Worm (Caenorhabditis elegans) whole organism, L4/young adult: ENCODE measurements around the gene srx-112.

Experiments used
- W03F9.2 ChIP-seq: fragments of 150-350 bp; optimal IDR thresholded peaks from 2 replicates; lab custom pipeline; 2014; ENCODE audit warnings: missing biosample characterization, missing genetic modification characterization
- dao-5 ChIP-seq: sonication (generic microtip); optimal IDR thresholded peaks from 2 replicates; lab custom pipeline; 2016; ENCODE audit warnings: missing genotype, missing genetic modification characterization, moderate library complexity, missing compliant biosample characterization
- him-1 ChIP-seq: sonication (generic microtip); optimal IDR thresholded peaks from 2 replicates; lab custom pipeline; 2016; ENCODE audit warnings: missing genotype, missing genetic modification reagents, missing genetic modification characterization, missing compliant biosample characterization

srx-112 gene

DNA sequence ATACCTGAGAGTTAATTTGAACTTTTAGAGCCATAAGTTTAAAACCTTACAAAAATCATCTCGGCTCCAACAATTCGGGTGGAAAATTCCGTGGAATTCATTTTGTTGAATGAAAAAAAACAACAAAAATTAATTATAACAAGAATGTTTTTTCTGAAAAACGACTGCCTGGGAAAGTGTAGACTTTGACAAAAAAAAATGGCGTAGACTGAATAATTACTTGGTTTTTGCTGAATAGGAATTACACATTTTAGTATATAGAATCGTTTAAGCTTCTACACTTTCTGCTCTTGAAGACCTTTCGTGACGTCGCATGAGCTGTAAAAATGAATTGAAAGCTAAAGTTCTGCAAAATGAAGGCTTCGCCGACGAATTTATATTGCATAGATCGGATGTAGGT, at the start of gene srx-112:
Gene srx-112, minus strand, starts transcription at position 101 of the 400 bp plus-strand sequence.
- TF ChIP-seq W03F9.2 (tag; lab: Kevin White, UChicago): no peak
- no peak for TF ChIP-seq him-1 (tag; lab: Kevin White, UChicago)
- no peak for TF ChIP-seq dao-5

DNA sequence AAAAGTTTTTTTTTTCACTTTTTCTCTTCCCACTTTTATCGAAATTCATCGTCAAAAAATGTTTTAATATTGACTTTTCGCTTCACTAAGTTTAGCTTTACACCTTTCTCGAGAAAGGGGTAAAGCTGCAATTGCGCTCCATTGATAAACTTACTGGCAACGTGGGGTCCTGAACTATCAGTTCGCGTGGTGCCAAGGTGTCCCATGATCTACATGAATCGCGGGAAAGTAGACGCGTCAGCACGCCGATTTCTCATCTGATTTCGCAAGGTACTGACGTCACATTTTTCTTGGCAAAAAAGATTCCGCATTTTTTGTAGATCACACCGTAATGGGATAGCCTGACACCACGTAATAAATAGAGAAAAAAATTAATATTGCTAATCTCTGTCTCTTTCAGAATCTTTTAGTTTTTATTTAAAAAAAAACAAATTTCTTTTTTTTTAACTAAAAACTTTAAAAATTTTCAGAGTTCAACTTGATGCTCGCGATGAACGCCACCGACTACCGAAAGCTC, 47.5 kb upstream of the srx-112 start, which contains the start of gene lido-15:
Gene lido-15, plus strand, starts transcription at position 467 of the 517 bp plus-strand sequence.
- TF ChIP-seq dao-5: no peak
- TF ChIP-seq him-1 (tag; lab: Kevin White, UChicago): no peak
- TF ChIP-seq W03F9.2 (tag; lab: Kevin White, UChicago): no peak

DNA sequence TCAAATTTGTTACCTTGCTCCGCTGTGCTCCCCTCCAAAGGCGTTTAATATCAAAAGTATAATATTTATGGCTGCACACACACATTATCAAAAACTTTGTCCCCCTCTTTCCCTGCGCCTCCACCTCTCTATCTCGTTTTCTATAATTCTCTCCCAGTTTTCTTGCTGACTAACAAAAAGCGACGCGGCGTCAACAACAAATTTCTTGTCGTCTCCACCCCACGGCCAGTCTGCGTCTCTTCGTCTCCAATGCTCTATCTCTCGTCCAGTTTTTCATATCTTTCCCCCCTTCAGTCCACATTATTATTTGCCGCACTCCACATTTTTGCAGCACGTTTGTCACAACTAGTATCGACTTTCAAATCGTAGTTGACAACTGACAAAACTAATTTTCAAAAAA, 46.2 kb upstream of the srx-112 start:
- TF ChIP-seq W03F9.2 (tag; lab: Kevin White, UChicago): no peak
- no peak for TF ChIP-seq him-1 (tag; lab: Kevin White, UChicago)
- no peak for TF ChIP-seq dao-5

DNA sequence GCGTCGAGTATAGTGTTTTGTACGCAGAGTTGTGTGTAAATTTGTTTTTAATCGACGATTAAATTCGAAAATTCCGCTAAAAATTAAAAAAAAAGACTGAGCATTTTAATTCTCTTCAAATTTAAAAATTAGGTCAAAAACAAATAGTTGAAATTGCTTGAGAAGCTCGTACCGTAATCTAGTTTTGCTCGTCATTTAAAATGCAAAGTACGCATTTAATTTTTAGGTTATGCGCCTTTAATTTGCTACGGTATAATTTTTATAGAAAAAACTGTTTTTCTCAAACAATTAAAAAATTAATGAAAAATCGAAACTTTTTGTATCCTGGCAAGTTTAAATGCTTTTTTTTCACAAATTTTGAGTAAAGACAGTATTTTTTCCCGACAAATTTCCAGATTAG, 44.3 kb upstream of the srx-112 start:
- TF ChIP-seq W03F9.2 (tag; lab: Kevin White, UChicago) (no peak), dao-5 (no peak), him-1 (tag; lab: Kevin White, UChicago) (no peak)

DNA sequence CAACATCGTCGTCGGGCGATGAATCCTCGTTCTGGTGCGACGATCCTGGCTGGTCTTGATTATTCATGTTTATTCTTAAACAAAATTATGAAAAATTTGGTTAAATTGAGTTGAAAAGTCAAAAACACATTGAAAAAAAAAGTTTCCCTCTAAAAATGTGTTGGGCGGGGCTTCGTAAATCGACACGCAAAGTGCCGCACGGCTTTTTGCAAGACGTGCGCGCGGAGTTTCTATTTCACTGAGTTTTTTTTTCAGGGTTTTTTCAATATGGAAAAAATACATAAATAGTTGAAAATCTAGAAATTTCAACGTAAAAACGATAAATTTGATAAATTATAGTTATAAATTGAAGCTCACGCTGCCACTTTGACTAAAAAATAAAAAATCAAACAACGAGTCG, 43.7 kb upstream of the srx-112 start, which contains the start of gene F54D10.5:
Gene F54D10.5, minus strand, starts transcription at position 74 of the 400 bp plus-strand sequence.
- TF ChIP-seq him-1 (tag; lab: Kevin White, UChicago) (no peak), W03F9.2 (tag; lab: Kevin White, UChicago) (peak; percentile 83)

DNA sequence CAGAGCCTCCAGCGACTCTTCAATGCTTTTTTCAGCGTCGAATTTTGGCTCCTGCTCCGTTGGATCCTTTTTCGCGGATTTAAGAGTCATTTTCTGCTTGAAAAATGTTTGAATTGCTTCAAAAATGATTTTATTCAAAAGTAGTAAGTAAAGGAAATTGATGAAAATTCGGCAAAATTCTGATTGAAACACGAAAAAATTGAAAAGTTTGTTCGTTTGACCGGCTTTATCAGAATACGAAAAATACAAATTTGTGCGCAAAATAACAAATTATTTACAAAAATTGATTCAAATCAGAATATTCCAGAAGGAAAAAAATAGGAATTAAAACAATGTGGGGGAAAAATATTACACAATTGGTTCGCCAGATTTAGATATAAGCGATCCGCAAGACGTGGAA, 42.6 kb upstream of the srx-112 start, which contains the start of gene F54D10.4:
Gene F54D10.4, minus strand, starts transcription at position 101 of the 400 bp plus-strand sequence.
- no peak for TF ChIP-seq dao-5
- no peak for TF ChIP-seq him-1 (tag; lab: Kevin White, UChicago)
- no peak for TF ChIP-seq W03F9.2 (tag; lab: Kevin White, UChicago)

DNA sequence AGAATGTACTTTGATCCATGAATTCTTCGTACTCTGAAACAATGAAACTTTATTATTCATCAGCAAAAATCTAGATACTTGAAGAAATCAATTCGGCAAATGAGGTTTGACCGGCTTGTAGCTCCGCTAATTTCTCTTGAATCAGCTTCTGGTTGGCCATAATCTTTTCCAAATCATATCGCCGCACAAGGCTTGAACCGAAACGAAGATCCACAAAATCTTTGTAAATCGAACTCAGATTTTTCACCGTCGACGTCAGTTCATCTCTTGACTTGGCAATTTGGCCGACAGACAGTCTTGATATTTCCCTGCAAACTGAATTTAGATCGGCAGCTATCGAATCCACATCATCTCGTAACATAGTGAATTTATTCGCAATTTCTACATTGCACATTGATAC, 41.1 kb upstream of the srx-112 start:
- TF ChIP-seq him-1 (tag; lab: Kevin White, UChicago): no peak
- TF ChIP-seq W03F9.2 (tag; lab: Kevin White, UChicago): no peak
- TF ChIP-seq dao-5: no peak

DNA sequence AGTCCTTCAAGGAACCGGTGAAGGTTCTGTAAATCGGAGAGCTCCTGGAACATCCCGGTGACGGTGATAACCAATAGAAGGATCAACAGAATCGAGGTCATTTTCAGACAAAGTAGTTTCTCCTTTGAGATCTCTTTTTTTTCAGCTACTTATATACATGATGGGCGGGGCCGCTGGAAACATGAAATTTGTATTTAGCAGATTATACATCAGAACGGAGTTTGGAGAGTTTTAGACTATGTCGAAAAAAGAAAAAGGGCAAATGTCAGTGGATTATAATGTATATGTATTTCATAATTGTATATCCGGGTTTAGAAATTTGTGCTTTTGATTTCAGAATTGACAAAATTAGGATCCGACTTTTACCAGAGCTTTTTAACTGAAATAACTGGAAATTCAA, 38.8 kb upstream of the srx-112 start, which contains the start of gene ins-32:
Gene ins-32, minus strand, starts transcription at position 101 of the 400 bp plus-strand sequence.
- TF ChIP-seq dao-5: no peak
- no peak for TF ChIP-seq him-1 (tag; lab: Kevin White, UChicago)
- no peak for TF ChIP-seq W03F9.2 (tag; lab: Kevin White, UChicago)

DNA sequence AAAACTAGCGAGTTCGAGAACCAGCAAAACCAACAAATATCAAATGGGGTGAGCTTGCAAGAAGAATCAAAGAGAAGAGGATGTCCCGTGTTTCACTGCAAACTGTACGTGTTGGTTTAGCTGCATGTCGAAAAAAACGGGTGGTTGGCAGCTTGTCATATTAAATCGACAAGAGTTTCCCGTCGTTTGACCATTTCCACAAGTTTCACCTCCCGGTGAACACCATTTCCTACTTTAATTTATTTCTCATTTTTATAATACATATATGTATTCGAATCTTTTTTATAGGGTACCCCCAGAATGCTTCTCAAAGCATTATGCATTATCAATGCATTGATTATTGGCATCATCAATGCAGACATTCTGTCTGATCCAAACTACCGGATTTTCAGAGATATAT, 30.9 kb upstream of the srx-112 start, which contains the start of gene Y8A9A.2:
Gene Y8A9A.2, plus strand, starts transcription at position 301 of the 400 bp plus-strand sequence.
- no peak for TF ChIP-seq him-1 (tag; lab: Kevin White, UChicago)
- TF ChIP-seq dao-5: no peak
- TF ChIP-seq W03F9.2 (tag; lab: Kevin White, UChicago): no peak

DNA sequence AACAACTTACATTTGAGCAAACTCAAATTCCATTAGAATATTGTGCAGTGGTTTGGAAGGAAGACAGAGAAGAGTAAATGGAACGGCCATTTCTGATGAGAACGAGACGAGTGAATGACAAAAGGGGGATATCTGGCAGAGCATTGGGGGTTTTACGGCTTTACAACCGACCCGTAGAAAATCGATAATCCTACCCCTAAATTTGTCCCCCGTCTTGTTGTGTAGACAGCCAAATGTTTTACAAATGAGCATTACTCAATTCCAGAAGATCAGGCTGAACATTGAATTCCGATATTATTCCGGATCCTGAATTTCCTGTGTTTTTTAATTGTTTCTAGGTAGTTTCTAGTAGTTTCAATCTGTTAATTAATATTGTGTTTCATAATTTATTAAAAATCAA, 28.9 kb upstream of the srx-112 start, which contains the start of gene fbxb-99:
Gene fbxb-99, minus strand, starts transcription at position 101 of the 400 bp plus-strand sequence.
- no peak for TF ChIP-seq dao-5
- no peak for TF ChIP-seq W03F9.2 (tag; lab: Kevin White, UChicago)
- TF ChIP-seq him-1 (tag; lab: Kevin White, UChicago): no peak

DNA sequence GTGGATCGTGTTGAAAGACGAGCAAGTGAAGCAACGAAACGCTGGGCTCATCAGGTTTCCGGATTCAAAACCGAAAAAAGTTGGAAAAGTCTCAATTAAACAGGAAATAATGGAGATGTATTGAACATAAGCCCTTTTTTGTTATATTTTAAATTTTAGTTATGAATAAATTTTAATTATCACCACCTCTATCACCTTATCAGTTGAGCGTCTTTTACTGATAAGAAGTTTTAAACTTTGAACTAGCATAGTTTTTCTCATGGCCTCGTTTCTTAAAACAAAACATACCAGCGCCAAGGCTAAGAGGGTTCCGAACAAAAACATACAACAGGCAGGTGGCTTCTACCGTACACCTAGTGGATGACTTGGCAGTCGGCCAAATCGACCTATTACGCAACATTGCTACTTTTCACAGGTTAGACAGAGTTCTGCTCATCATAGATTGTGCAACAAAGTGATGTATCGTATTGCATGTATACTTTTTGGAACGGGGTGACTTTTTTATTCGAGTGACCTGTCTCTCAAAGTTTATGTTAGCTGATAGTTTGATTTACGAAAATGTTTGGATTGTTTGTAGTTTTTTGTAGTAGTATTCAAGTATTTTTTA, 24.1 kb upstream of the srx-112 start:
- TF ChIP-seq W03F9.2 (tag; lab: Kevin White, UChicago): no peak
- no peak for TF ChIP-seq him-1 (tag; lab: Kevin White, UChicago)
- no peak for TF ChIP-seq dao-5

DNA sequence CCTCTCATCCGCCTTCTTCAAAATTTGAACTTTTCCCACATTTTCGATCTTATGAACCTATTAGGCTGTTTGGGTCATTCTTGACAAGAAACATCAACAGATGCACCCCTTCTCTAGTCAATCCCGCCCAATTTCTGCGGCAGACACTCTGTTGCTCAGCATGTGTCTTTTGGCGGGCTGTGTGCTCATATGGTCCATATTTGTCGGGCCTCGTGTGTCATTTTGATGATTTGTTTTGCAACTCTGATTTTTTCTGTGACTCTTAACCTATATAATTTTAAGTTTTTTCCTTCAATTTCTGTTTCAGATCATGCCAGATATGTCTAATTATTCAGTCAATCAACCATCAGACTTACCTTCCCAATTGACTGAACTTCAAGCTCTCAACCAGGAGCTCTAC, 22.8 kb upstream of the srx-112 start, which contains the start of gene T24E12.13:
Gene T24E12.13, plus strand, starts transcription at position 301 of the 400 bp plus-strand sequence.
- TF ChIP-seq W03F9.2 (tag; lab: Kevin White, UChicago): no peak
- TF ChIP-seq him-1 (tag; lab: Kevin White, UChicago): no peak
- TF ChIP-seq dao-5: no peak

DNA sequence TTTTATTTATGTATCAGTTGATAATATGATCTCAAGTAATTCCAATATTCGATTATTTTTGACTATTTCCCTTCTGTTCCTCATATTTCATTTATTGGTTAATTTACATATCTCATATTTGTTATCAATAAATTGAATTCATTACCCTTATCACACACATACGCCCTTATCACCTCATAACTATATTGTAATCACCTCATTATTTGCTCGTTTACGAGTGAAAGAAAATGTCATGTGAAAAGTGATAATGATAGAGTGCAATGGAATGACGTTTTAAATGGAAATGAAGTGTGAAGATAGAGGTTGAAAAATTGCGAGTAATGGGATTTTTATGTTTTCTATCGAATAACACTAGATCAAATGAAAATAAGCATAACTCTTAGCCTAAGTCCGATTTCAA, 22.2 kb upstream of the srx-112 start:
- TF ChIP-seq dao-5 (no peak), him-1 (tag; lab: Kevin White, UChicago) (no peak), W03F9.2 (tag; lab: Kevin White, UChicago) (no peak)

DNA sequence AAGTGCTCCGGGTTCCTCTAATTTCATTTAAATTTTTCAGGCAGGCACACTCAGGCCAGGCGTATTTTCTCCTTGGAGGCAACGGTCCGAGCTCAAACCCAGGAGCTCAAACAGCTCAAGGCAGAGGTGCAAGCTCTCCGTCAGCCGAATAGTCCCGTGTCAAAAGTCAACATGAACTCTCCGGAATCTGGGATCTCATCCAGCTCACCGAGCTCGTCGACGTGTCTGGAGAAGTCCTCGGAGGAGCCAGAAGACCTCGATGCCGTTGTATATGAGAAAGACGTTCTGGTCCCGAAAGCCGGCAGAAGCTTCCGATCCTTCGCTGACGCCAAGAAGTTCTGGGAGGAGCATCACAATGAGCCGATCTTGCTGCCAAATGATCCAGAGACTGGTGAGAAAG, 21.4 kb upstream of the srx-112 start:
- TF ChIP-seq W03F9.2 (tag; lab: Kevin White, UChicago) (no peak), dao-5 (no peak), him-1 (tag; lab: Kevin White, UChicago) (no peak)
